Fruit fly (Drosophila melanogaster): ENCODE data around the gene Eato.
A peak's percentile ranks its signal among the peaks of the same experiment; 100 is the strongest.

DNA sequence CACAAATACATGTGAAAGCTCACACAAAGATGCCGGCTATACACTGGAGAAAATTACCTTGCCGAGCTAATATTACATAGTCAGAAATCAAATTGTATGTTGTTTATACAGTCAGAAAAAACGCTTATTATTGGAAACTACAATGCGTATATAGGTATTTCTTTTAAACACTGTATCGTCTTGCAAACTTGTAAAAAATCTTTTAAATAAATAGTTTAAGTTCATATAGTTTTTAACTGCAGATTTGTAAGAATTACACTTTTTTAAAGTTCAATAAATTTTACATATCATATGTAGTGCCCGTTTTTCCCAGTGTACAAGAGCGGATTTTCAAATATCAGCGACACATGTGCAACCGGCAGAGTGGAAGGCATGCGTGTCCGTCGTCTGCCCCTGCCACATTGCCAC, 55.9 kb downstream of the Eato start:
- TF ChIP-seq Ets98B (GFP tag; IDR thresholded peaks at IDR 0.05) (peak; percentile 80), CG12605 (GFP tag; IDR thresholded peaks at IDR 0.05) (peak; percentile 56), CG8301 (tag; optimal IDR thresholded peaks at IDR 0.05) (peak; percentile 88), Snoo (tag; optimal IDR thresholded peaks at IDR 0.05) (peak; percentile 91), gl (tag; optimal IDR thresholded peaks at IDR 0.05) (peak; percentile 40), CG15710 (tag; optimal IDR thresholded peaks at IDR 0.05) (peak; percentile 83), Pif1A (GFP tag; optimal IDR thresholded peaks at IDR 0.05) (peak; percentile 83)
